Worm (Caenorhabditis elegans) whole organism, L3 larva: Measurements from ENCODE around the gene T16G1.4.

Experiments
- R02D3.7 ChIP-seq: fragments of 150-350 bp; optimal IDR thresholded peaks from 2 replicates; lab custom pipeline; 2014; ENCODE audit warnings: missing biosample characterization, missing genetic modification characterization
- ceh-28 ChIP-seq: fragments of 150-350 bp; optimal IDR thresholded peaks from 2 replicates; lab custom pipeline; 2014; ENCODE audit warnings: missing biosample characterization, missing genetic modification reagents, missing genetic modification characterization
- ceh-82 ChIP-seq: fragments of 150-350 bp; optimal IDR thresholded peaks from 2 replicates; lab custom pipeline; 2014; ENCODE audit warnings: missing biosample characterization, missing genetic modification characterization
- ceh-9 ChIP-seq: sonication (generic microtip); optimal IDR thresholded peaks from 2 replicates; lab custom pipeline; 2018; ENCODE audit warnings: missing biosample characterization, missing genetic modification characterization
- daf-12 ChIP-seq: fragments of 150-350 bp; optimal IDR thresholded peaks from 2 replicates; lab custom pipeline; 2014; ENCODE audit warnings: missing biosample characterization, missing genetic modification reagents, missing genetic modification characterization
- egl-5 ChIP-seq: fragments of 150-350 bp; optimal IDR thresholded peaks from 2 replicates; lab custom pipeline; 2017; ENCODE audit warnings: missing biosample characterization, missing genetic modification reagents, missing genetic modification characterization, inconsistent platforms
- elt-2 ChIP-seq: sonication (generic microtip); optimal IDR thresholded peaks from 2 replicates; lab custom pipeline; 2016; ENCODE audit warnings: missing genetic modification reagents, mild to moderate bottlenecking, missing genetic modification characterization, missing compliant biosample characterization
- eor-1 ChIP-seq, 2 experiments: fragments of 150-350 bp; optimal IDR thresholded peaks; 2 replicates each; lab custom pipeline; 2014 to 2018; ENCODE audit warnings: missing biosample characterization in 2 of 2, missing genetic modification characterization in 2 of 2
- fkh-10 ChIP-seq: sonication (generic microtip); optimal IDR thresholded peaks from 2 replicates; lab custom pipeline; 2017; ENCODE audit warnings: missing biosample characterization, missing genetic modification reagents, missing genetic modification characterization
- fkh-2 ChIP-seq: fragments of 150-350 bp; optimal IDR thresholded peaks from 2 replicates; lab custom pipeline; 2014; ENCODE audit warnings: missing biosample characterization, missing genetic modification reagents, missing genetic modification characterization
- hmg-11 ChIP-seq: sonication (generic microtip); optimal IDR thresholded peaks from 2 replicates; lab custom pipeline; 2016; ENCODE audit warnings: missing genetic modification characterization, missing compliant biosample characterization
- lin-15B ChIP-seq: fragments of 150-350 bp; optimal IDR thresholded peaks from 2 replicates; lab custom pipeline; 2014; ENCODE audit warnings: missing biosample characterization, missing genetic modification characterization
- lin-39 ChIP-seq: fragments of 150-350 bp; optimal IDR thresholded peaks from 2 replicates; lab custom pipeline; 2018; ENCODE audit warnings: missing biosample characterization, missing genetic modification reagents, missing genetic modification characterization
- mml-1 ChIP-seq: fragments of 150-350 bp; sonication (generic microtip); optimal IDR thresholded peaks from 3 replicates; lab custom pipeline; 2014; ENCODE audit warnings: missing biosample characterization, missing genetic modification characterization
- nfya-1 ChIP-seq: sonication (generic microtip); optimal IDR thresholded peaks from 2 replicates; lab custom pipeline; 2017; ENCODE audit warnings: missing genetic modification characterization, mild to moderate bottlenecking, missing compliant biosample characterization, antibody characterized with exemption, moderate library complexity; ENCODE audit not compliant: insufficient read depth
- nhr-11 ChIP-seq: fragments of 150-350 bp; optimal IDR thresholded peaks from 2 replicates; lab custom pipeline; 2014; ENCODE audit warnings: missing biosample characterization, missing genetic modification characterization
- nhr-12 ChIP-seq: fragments of 150-350 bp; optimal IDR thresholded peaks from 2 replicates; lab custom pipeline; 2014; ENCODE audit warnings: missing biosample characterization, missing genetic modification characterization
- nhr-23 ChIP-seq: fragments of 150-350 bp; optimal IDR thresholded peaks from 2 replicates; lab custom pipeline; 2014; ENCODE audit warnings: missing biosample characterization, missing genetic modification reagents, missing genetic modification characterization
- nhr-237 ChIP-seq: fragments of 150-350 bp; optimal IDR thresholded peaks from 2 replicates; lab custom pipeline; 2014; ENCODE audit warnings: missing biosample characterization, missing genetic modification characterization
- nhr-25 ChIP-seq: sonication (generic microtip); optimal IDR thresholded peaks from 2 replicates; lab custom pipeline; 2017; ENCODE audit warnings: missing biosample characterization, missing genetic modification characterization
- nhr-28 ChIP-seq: fragments of 150-350 bp; optimal IDR thresholded peaks from 2 replicates; lab custom pipeline; 2014; ENCODE audit warnings: missing biosample characterization, missing genetic modification characterization
- nhr-67 ChIP-seq: fragments of 150-350 bp; optimal IDR thresholded peaks from 2 replicates; lab custom pipeline; 2014; ENCODE audit warnings: missing biosample characterization, missing genetic modification characterization
- nhr-77 ChIP-seq: fragments of 150-350 bp; optimal IDR thresholded peaks from 2 replicates; lab custom pipeline; 2014; ENCODE audit warnings: missing biosample characterization, missing genetic modification characterization
- pha-4 ChIP-seq: fragments of 150-350 bp; optimal IDR thresholded peaks from 2 replicates; lab custom pipeline; 2014; ENCODE audit warnings: missing biosample characterization, missing genetic modification reagents, missing genetic modification characterization
- pqm-1 ChIP-seq: fragments of 150-350 bp; optimal IDR thresholded peaks from 2 replicates; lab custom pipeline; 2017; ENCODE audit warnings: missing biosample characterization, missing genetic modification characterization, inconsistent platforms
- sea-2 ChIP-seq: fragments of 150-350 bp; sonication (generic microtip); optimal IDR thresholded peaks from 4 replicates; lab custom pipeline; 2014; ENCODE audit warnings: missing biosample characterization, missing genetic modification reagents, missing genetic modification characterization
- snpc-4 ChIP-seq: fragments of 150-350 bp; optimal IDR thresholded peaks from 2 replicates; lab custom pipeline; 2014; ENCODE audit warnings: missing biosample characterization, missing genetic modification characterization
- unc-39 ChIP-seq: sonication (generic microtip); optimal IDR thresholded peaks from 4 replicates; lab custom pipeline; 2017; ENCODE audit warnings: missing biosample characterization, missing genetic modification characterization
- unc-62 ChIP-seq: fragments of 150-350 bp; sonication (generic microtip); optimal IDR thresholded peaks from 4 replicates; lab custom pipeline; 2014; ENCODE audit warnings: missing biosample characterization, missing genetic modification reagents, missing genetic modification characterization
- zag-1 ChIP-seq: fragments of 150-350 bp; optimal IDR thresholded peaks from 2 replicates; lab custom pipeline; 2014; ENCODE audit warnings: missing biosample characterization, missing genetic modification characterization
- ztf-11 ChIP-seq: fragments of 150-350 bp; optimal IDR thresholded peaks from 2 replicates; lab custom pipeline; 2014; ENCODE audit warnings: missing biosample characterization, missing genetic modification characterization
- ztf-4 ChIP-seq: fragments of 150-350 bp; optimal IDR thresholded peaks from 2 replicates; lab custom pipeline; 2014; ENCODE audit warnings: missing biosample characterization, missing genetic modification characterization

The T16G1.4 gene

ce11 chrV:12907436-12907835 lies 34.2 kb downstream of the T16G1.4 start:
- TF ChIP-seq elt-2 (tag; lab: Kevin White, UChicago) = no peak
- no peak for TF ChIP-seq pha-4 (tag; lab: Kevin White, UChicago)

ce11 chrV:12906732-12907131 lies 34.9 kb downstream of the T16G1.4 start, which contains the start of gene ttr-29:
ttr-29 (minus strand) TSS chrV:12906832.
- TF ChIP-seq nhr-25 (tag; lab: Kevin White, UChicago) (no peak), pha-4 (tag; lab: Kevin White, UChicago) (peak; percentile 90), daf-12 (tag; lab: Kevin White, UChicago) (no peak), nhr-12 (tag; lab: Kevin White, UChicago) (no peak)

ce11 chrV:12905074-12905473 lies 36.6 kb downstream of the T16G1.4 start, which contains the start of gene ttr-28:
ttr-28 (minus strand) TSS chrV:12905174.
- TF ChIP-seq unc-62 (GFP tag; lab: Kevin White, UChicago) (no peak), ceh-82 (tag; lab: Kevin White, UChicago) (no peak), pha-4 (tag; lab: Kevin White, UChicago) (peak; percentile 17)

ce11 chrV:12904054-12904453 lies 37.6 kb downstream of the T16G1.4 start, which contains the start of gene ttr-27:
ttr-27 (minus strand) TSS chrV:12904098.
- no peak for TF ChIP-seq R02D3.7 (tag; lab: Kevin White, UChicago)
- TF ChIP-seq nhr-28 (tag; lab: Kevin White, UChicago) = no peak
- peak; percentile 91 for TF ChIP-seq pha-4 (tag; lab: Kevin White, UChicago)
- TF ChIP-seq egl-5 (tag; lab: Kevin White, UChicago) = no peak
- no peak for TF ChIP-seq unc-39 (tag; lab: Kevin White, UChicago)

ce11 chrV:12901301-12901700 lies 40.3 kb downstream of the T16G1.4 start:
- TF ChIP-seq ceh-82 (tag; lab: Kevin White, UChicago) = no peak
- TF ChIP-seq fkh-10 = peak; percentile 21

- TF ChIP-seq lin-39 (tag; lab: Kevin White, UChicago) = peak; percentile 65
- TF ChIP-seq nhr-28 (tag; lab: Kevin White, UChicago) = no peak
Observed at ce11 chrV:12898583-12899232, 42.9 kb downstream of the T16G1.4 start.

- TF ChIP-seq ztf-11 (tag; lab: Kevin White, UChicago) (no peak), zag-1 (tag; lab: Kevin White, UChicago) (no peak), ceh-9 (no peak), nhr-77 (tag; lab: Kevin White, UChicago) (no peak), fkh-10 (no peak), nhr-11 (tag; lab: Kevin White, UChicago) (no peak), nhr-237 (tag; lab: Kevin White, UChicago) (no peak), hmg-11 (tag; lab: Kevin White, UChicago) (no peak), ceh-28 (tag; lab: Kevin White, UChicago) (no peak)
Observed at ce11 chrV:12897338-12897737, 44.3 kb downstream of the T16G1.4 start.

- no peak for TF ChIP-seq nhr-67 (tag; lab: Kevin White, UChicago)
- no peak for TF ChIP-seq sea-2 (GFP tag; lab: Kevin White, UChicago)
- no peak for TF ChIP-seq nfya-1 (tag; lab: Kevin White, UChicago)
- TF ChIP-seq snpc-4 (tag; lab: Kevin White, UChicago) = no peak
- TF ChIP-seq eor-1 (tag; optimal IDR thresholded peaks at IDR 0.05; lab: Kevin White, UChicago) = no peak
- no peak for TF ChIP-seq fkh-2 (tag; lab: Kevin White, UChicago)
- TF ChIP-seq fkh-10 = no peak
- TF ChIP-seq nhr-11 (tag; lab: Kevin White, UChicago) = no peak
- TF ChIP-seq pha-4 (tag; lab: Kevin White, UChicago) = no peak
- TF ChIP-seq ztf-4 (tag; lab: Kevin White, UChicago) = no peak
- TF ChIP-seq zag-1 (tag; lab: Kevin White, UChicago) = no peak
- no peak for TF ChIP-seq lin-15B (tag; lab: Kevin White, UChicago)
- TF ChIP-seq nhr-23 (tag; lab: Kevin White, UChicago) = no peak
- no peak for TF ChIP-seq ceh-9
- TF ChIP-seq mml-1 (tag; lab: Kevin White, UChicago) = no peak
- TF ChIP-seq ceh-82 (tag; lab: Kevin White, UChicago) = no peak
- TF ChIP-seq ceh-28 (tag; lab: Kevin White, UChicago) = no peak
- no peak for TF ChIP-seq pqm-1 (tag; lab: Kevin White, UChicago)
- TF ChIP-seq nhr-28 (tag; lab: Kevin White, UChicago) = no peak
- TF ChIP-seq, all 47 proteins: peak for 0
Observed at ce11 chrV:12896850-12897249, 44.8 kb downstream of the T16G1.4 start.
